Fruit fly (Drosophila melanogaster): ENCODE data around the gene CG15169.

CG15169 gene

DNA sequence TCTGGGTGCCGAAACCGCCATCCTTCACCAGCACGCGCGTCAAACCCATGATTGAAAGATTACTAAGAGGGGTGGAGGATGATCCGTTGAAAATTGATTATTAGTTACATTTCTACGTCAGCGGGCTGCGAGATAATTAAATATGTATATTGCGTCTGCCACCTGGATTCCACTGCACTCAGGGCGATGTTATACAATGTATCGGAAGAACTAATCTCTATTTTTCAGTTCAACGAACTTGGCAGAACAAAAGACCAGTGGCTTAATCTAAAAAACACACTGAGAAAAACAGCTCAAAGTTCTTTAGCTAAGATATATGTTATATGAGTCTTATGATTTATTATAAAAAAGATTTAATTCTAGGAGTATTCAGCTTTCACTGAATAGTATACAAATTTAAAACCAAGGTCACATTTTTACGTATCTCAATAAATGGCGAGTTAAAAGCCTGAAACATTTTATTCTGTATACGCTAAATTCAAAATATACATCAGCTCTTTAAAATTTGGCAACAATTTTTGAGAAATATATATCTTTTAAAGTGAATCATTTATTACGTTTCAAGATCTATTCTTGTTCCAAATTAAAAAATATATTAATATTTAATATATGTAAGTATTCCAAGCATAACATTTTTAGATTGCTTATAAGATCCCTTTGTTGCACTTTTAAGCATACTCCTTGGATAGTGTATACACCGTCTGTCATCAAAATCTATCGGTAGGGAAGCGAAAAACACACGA is 37.1 kb upstream of the CG15169 start (continued):
- TF ChIP-seq Asciz (GFP tag; optimal IDR thresholded peaks at IDR 0.05), result no peak
- TF ChIP-seq Spps (tag; optimal IDR thresholded peaks at IDR 0.05), result no peak
- TF ChIP-seq hb (GFP tag; IDR thresholded peaks at IDR 0.05; ENCODE audit: partially characterized antibody), result no peak
- TF ChIP-seq CG3995 (GFP tag; optimal IDR thresholded peaks at IDR 0.05), result no peak
- TF ChIP-seq BEAF-32 (GFP tag; optimal IDR thresholded peaks at IDR 0.05), result no peak
- no peak for TF ChIP-seq gcm (GFP tag; optimal IDR thresholded peaks at IDR 0.05)
- TF ChIP-seq CG31441 (GFP tag; IDR thresholded peaks at IDR 0.05), result no peak
- TF ChIP-seq CG2116 (GFP tag; optimal IDR thresholded peaks at IDR 0.05), result no peak
- TF ChIP-seq CrebB (tag; optimal IDR thresholded peaks at IDR 0.05), result no peak
- peak; percentile 24 for TF ChIP-seq nmo (GFP tag; optimal IDR thresholded peaks at IDR 0.05)
- TF ChIP-seq klu (GFP tag; IDR thresholded peaks at IDR 0.05), result no peak
- peak in 1 of 2 experiments; percentile 37 for TF ChIP-seq Hr51 (GFP tag; optimal IDR thresholded peaks at IDR 0.05)
- TF ChIP-seq trem (tag; optimal IDR thresholded peaks at IDR 0.05), result no peak
- TF ChIP-seq luna (GFP tag; optimal IDR thresholded peaks at IDR 0.05), result no peak
- no peak for TF ChIP-seq org-1 (GFP tag; optimal IDR thresholded peaks at IDR 0.05)
- TF ChIP-seq Myb (GFP tag; optimal IDR thresholded peaks at IDR 0.05), result no peak
- no peak for TF ChIP-seq Six4 (GFP tag; optimal IDR thresholded peaks at IDR 0.05)
- peak; percentile 17 for TF ChIP-seq unpg (GFP tag; optimal IDR thresholded peaks at IDR 0.05)
- TF ChIP-seq CG3726 (GFP tag; IDR thresholded peaks at IDR 0.05), result no peak
- no peak for TF ChIP-seq CG11247 (GFP tag; IDR thresholded peaks at IDR 0.05)
- TF ChIP-seq sens (GFP tag), result no peak
- no peak for TF ChIP-seq kni (GFP tag; optimal IDR thresholded peaks at IDR 0.05)
- TF ChIP-seq Med (GFP tag), result no peak
- no peak for TF ChIP-seq NK7.1 (GFP tag; optimal IDR thresholded peaks at IDR 0.05)
- no peak for TF ChIP-seq CG7372 (GFP tag; IDR thresholded peaks at IDR 0.05)
- TF ChIP-seq tup (GFP tag; optimal IDR thresholded peaks at IDR 0.05), result no peak
- no peak for TF ChIP-seq CG11560 (tag; IDR thresholded peaks at IDR 0.05)
- no peak for TF ChIP-seq chinmo (GFP tag; IDR thresholded peaks at IDR 0.05; ENCODE audit: partially characterized antibody)
- no peak for TF ChIP-seq ato (GFP tag; IDR thresholded peaks at IDR 0.05; ENCODE audit: partially characterized antibody)
- no peak for TF ChIP-seq CG7745 (tag; optimal IDR thresholded peaks at IDR 0.05)
- no peak for TF ChIP-seq chm (GFP tag; IDR thresholded peaks at IDR 0.05)
- no peak for TF ChIP-seq Dp (GFP tag; optimal IDR thresholded peaks at IDR 0.05)
- no peak for TF ChIP-seq CG2199 (GFP tag; IDR thresholded peaks at IDR 0.05)
- TF ChIP-seq CG10366 (GFP tag; IDR thresholded peaks at IDR 0.05), result no peak
- no peak for TF ChIP-seq hkb (optimal IDR thresholded peaks at IDR 0.05)
- no peak for TF ChIP-seq hkb (GFP tag; IDR thresholded peaks at IDR 0.05)
- no peak for TF ChIP-seq Xrp1 (GFP tag; IDR thresholded peaks at IDR 0.05)
- TF ChIP-seq CG2120 (GFP tag; optimal IDR thresholded peaks at IDR 0.05), result peak; percentile 11
- no peak for TF ChIP-seq aop (GFP tag; IDR thresholded peaks at IDR 0.05)
- TF ChIP-seq CG12071 (GFP tag; optimal IDR thresholded peaks at IDR 0.05), result no peak
- no peak for TF ChIP-seq knrl (GFP tag; IDR thresholded peaks at IDR 0.05; ENCODE audit: partially characterized antibody)
- TF ChIP-seq onecut (GFP tag; IDR thresholded peaks at IDR 0.05), result no peak
- no peak for TF ChIP-seq CG14965 (GFP tag; optimal IDR thresholded peaks at IDR 0.05; ENCODE audit: borderline replicate concordance)
- peak; percentile 61 for TF ChIP-seq slbo (GFP tag; IDR thresholded peaks at IDR 0.05)
- no peak for TF ChIP-seq CG6175 (GFP tag; IDR thresholded peaks at IDR 0.05)
- TF ChIP-seq CG14441 (GFP tag; IDR thresholded peaks at IDR 0.05), result no peak
- TF ChIP-seq exex (tag; optimal IDR thresholded peaks at IDR 0.05), result no peak
- TF ChIP-seq her (GFP tag; optimal IDR thresholded peaks at IDR 0.05), result no peak
- no peak for TF ChIP-seq CG12769 (tag; optimal IDR thresholded peaks at IDR 0.05)
- no peak for TF ChIP-seq C15 (GFP tag; IDR thresholded peaks at IDR 0.05)
- no peak for TF ChIP-seq Abd-B (GFP tag; optimal IDR thresholded peaks at IDR 0.05)

Measured in whole organism, embryonic.